Fruit fly (Drosophila melanogaster): ENCODE results near the gene CG13771.

- TF ChIP-seq CG8478 (optimal IDR thresholded peaks at IDR 0.05) (no peak), psq (optimal IDR thresholded peaks at IDR 0.05) (no peak), EcR (GFP tag; optimal IDR thresholded peaks at IDR 0.05) (no peak), pan (optimal IDR thresholded peaks at IDR 0.05) (no peak), Dll (optimal IDR thresholded peaks at IDR 0.05) (no peak), usp (GFP tag; optimal IDR thresholded peaks at IDR 0.05) (no peak)
These were observed 18.9 kb downstream of the CG13771 start for dm6 chr2L:6644421-6645059.

Data from whole organism.